Worm (Caenorhabditis elegans): ENCODE data around the gene acr-18.

acr-18 gene

DNA sequence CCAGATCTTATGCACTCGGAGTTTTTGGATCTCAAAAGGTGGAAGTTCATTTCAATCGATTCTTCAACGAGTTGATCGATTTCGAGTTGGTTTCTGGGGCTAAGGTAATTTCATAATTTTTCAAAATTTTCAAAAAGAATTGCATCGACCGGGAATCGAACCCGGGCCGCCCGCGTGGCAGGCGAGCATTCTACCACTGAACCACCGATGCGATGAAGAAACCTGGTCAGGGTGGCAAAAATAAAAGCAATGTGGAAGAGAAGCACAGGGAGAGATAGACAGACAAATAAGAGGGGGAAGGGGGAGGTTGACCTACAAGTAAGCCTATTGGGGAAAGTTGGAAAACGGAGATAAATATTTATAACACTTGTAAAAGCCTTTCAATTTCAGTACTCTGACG, 53.9 kb downstream of the acr-18 start (continued):
- TF ChIP-seq daf-16 (GFP tag; optimal IDR thresholded peaks at IDR 0.05) (peak; percentile 2 to 65), daf-16 (tag; optimal IDR thresholded peaks at IDR 0.05) (peak; percentile 44), F10B5.3 (tag; optimal IDR thresholded peaks at IDR 0.05) (no peak), rbr-2 (tag; optimal IDR thresholded peaks at IDR 0.05) (peak; percentile 55), unc-130 (GFP tag; optimal IDR thresholded peaks at IDR 0.05) (peak; percentile 28)

DNA sequence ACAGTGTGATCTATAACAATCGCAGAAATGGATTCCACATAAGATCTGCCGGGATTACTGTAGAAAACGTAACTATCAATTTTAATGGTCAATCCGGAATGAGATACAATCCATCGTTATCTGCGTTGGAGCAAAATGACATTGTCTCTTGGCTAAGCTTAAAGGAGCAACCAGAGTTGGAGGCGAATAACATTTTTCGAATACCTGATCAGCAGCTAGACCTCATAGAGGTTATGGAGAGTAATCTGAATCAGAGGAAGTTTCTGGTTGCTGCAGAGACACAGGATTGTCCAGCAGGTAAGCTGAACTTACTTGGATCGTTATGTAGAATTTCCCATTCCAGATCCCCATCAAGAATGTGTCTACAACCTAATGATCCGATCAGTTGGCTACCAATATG, 55.3 kb downstream of the acr-18 start:
- TF ChIP-seq D1046.2 (GFP tag; IDR thresholded peaks at IDR 0.05) (no peak), dpl-1 (GFP tag; optimal IDR thresholded peaks at IDR 0.05) (no peak), R02D3.7 (tag; optimal IDR thresholded peaks at IDR 0.05) (no peak), ceh-20 (GFP tag; IDR thresholded peaks at IDR 0.05) (no peak), madf-9 (GFP tag; conservative IDR thresholded peaks at IDR 0.05) (no peak), unc-62 (GFP tag; optimal IDR thresholded peaks at IDR 0.05 in 1 of 2) (peak in 1 of 2 experiments; percentile 76), unc-62 (tag; optimal IDR thresholded peaks at IDR 0.05) (no peak), snpc-4 (tag; optimal IDR thresholded peaks at IDR 0.05) (no peak), skn-1 (tag; optimal IDR thresholded peaks at IDR 0.05) (no peak), nhr-77 (tag; optimal IDR thresholded peaks at IDR 0.05) (no peak)

Data from whole organism, L4 larva.